Worm (Caenorhabditis elegans) whole organism, late embryonic: ENCODE data around the gene hpo-30.

ENCODE experiments used
- C38D4.7 ChIP-seq: fragments of 200-800 bp; sonication (Bioruptor generic); optimal IDR thresholded peaks from 2 replicates; lab custom pipeline; 2018; ENCODE audit warnings: mild to moderate bottlenecking, missing genetic modification characterization, moderate library complexity, missing compliant biosample characterization
- K02D7.2 ChIP-seq: sonication (generic microtip); optimal IDR thresholded peaks from 2 replicates; lab custom pipeline; 2017; ENCODE audit warnings: mild to moderate bottlenecking, missing genetic modification characterization, missing compliant biosample characterization
- ahr-1 ChIP-seq: sonication (generic microtip); optimal IDR thresholded peaks from 2 replicates; lab custom pipeline; 2016; ENCODE audit warnings: missing genetic modification characterization, missing compliant biosample characterization
- hlh-6 ChIP-seq: sonication (generic microtip); optimal IDR thresholded peaks from 2 replicates; lab custom pipeline; 2016; ENCODE audit warnings: missing genotype, missing genetic modification characterization, missing compliant biosample characterization
- pha-4 ChIP-seq: fragments of 150-350 bp; optimal IDR thresholded peaks from 2 replicates; lab custom pipeline; 2018; ENCODE audit warnings: missing biosample characterization, missing genetic modification reagents, missing genetic modification characterization
- rnt-1 ChIP-seq: sonication (generic microtip); optimal IDR thresholded peaks from 2 replicates; lab custom pipeline; 2016; ENCODE audit warnings: missing genetic modification characterization, missing compliant biosample characterization
- unc-86 ChIP-seq: sonication (generic microtip); optimal IDR thresholded peaks from 2 replicates; lab custom pipeline; 2016; ENCODE audit warnings: missing genetic modification characterization, missing compliant biosample characterization

DNA sequence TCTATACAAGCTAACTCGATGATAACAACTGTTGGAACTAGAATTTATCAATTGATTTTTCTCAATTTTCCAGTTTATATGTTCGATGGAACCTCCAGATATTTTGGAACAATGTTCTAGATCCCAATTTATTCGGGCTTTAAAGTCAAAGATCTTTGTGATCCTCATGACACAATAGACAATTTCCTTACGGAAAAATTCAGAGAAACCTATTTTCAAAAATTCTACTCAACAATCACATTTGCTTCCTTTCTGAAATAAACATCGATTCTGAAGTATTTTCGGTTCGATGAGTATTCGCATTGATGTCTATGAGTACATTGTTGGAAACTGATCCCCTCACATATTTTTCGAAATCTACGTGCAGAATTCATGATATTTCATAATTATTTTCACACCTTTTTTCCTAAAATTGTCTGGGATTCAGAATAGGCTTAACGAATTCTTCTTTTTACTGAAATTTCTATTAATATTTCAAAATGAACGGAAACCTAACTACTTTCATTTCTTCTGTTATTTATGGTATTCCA lies 3.1 kb downstream of the hpo-30 start, which contains the start of gene srg-45:
- TF ChIP-seq C38D4.7 (GFP tag; lab: Kevin White, UChicago) (no peak), ahr-1 (no peak), hlh-6 (no peak), K02D7.2 (tag; lab: Kevin White, UChicago) (no peak), rnt-1 (tag; lab: Kevin White, UChicago) (no peak), pha-4 (tag; lab: Kevin White, UChicago) (no peak), unc-86 (tag; lab: Kevin White, UChicago) (no peak)
